Fruit fly (Drosophila melanogaster): ENCODE results near the gene Zip71B.

Gene Zip71B

DNA sequence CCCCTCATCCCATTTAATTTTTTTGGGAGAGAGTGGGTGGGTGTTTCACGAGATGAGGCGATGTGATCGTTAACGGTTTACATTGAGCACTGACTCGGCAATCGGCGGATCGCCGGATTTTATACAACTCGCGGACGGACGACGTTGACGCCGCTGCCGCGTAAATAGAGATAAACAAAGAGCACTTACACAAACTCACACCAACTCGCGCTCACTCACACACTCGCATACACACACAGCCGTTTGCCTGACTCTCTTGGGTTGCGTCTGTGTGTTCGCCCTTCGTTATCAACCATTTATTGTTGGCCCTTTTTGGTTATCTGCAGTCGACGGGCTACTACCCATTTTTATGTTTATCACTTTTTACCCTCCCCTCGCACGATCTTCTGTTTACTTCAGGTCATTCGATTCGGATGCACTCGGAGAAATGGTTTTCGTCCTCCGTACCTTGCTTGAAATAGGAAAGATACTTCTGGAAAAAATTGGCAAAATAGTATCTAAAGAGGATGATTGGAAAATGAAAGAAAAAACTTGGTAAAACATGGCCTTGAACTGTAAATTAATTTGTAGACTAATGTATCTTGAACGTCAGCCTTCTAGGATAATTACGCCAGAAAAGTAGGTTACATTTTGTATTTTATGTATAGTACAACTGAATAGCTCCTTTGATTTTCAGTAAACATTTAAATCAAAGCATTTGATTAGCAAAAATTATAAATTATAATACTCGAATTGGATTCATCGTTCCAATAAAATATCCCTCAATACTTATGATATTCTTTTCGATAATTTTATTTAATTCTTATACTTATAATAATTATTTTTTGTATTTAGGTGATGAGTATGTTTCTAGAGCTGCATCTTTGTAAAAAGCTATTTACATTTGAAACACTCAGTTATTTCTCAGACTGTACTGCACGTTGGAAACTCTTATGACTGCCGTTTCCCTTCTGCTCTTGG, 14.3 kb upstream of the Zip71B start (continued):
- TF ChIP-seq CG12942 (GFP tag; optimal IDR thresholded peaks at IDR 0.05) (peak; percentile 8), CG4328 (GFP tag; optimal IDR thresholded peaks at IDR 0.05) (no peak), CG17829 (tag; optimal IDR thresholded peaks at IDR 0.05) (peak; percentile 51), CG1529 (GFP tag; optimal IDR thresholded peaks at IDR 0.05) (peak; percentile 11), E2f2 (GFP tag; IDR thresholded peaks at IDR 0.05) (0 out of 2 replicates have a peak, but pooled peaks have one; percentile 29), CG8944 (GFP tag; optimal IDR thresholded peaks at IDR 0.05) (peak; percentile 42), CG10979 (tag; optimal IDR thresholded peaks at IDR 0.05) (peak; percentile 77), CG9727 (GFP tag; optimal IDR thresholded peaks at IDR 0.05) (peak; percentile 82), CG33213 (GFP tag; optimal IDR thresholded peaks at IDR 0.05) (no peak), Sox102F (GFP tag; optimal IDR thresholded peaks at IDR 0.05) (peak; percentile 52), mam (GFP tag; optimal IDR thresholded peaks at IDR 0.05) (no peak), Lhr (GFP tag; optimal IDR thresholded peaks at IDR 0.05) (no peak), corto (GFP tag; optimal IDR thresholded peaks at IDR 0.05) (no peak), crc (GFP tag; optimal IDR thresholded peaks at IDR 0.05) (no peak), CG10321 (GFP tag; IDR thresholded peaks at IDR 0.05) (no peak), CG14965 (GFP tag; optimal IDR thresholded peaks at IDR 0.05; ENCODE audit: borderline replicate concordance) (no peak), lilli (GFP tag; optimal IDR thresholded peaks at IDR 0.05) (no peak), CG17361 (GFP tag; IDR thresholded peaks at IDR 0.05) (peak; percentile 91), CG9932 (GFP tag; IDR thresholded peaks at IDR 0.05) (no peak), wek (GFP tag; optimal IDR thresholded peaks at IDR 0.05) (peak; percentile 10), H15 (GFP tag; IDR thresholded peaks at IDR 0.05) (peak; percentile 23; the same call in 1 of the 3 replicates), CG9797 (GFP tag; optimal IDR thresholded peaks at IDR 0.05) (no peak), CG1024 (GFP tag; IDR thresholded peaks at IDR 0.05) (0 out of 2 replicates have a peak, but pooled peaks have one; percentile 17), grn (GFP tag; optimal IDR thresholded peaks at IDR 0.05) (peak; percentile 80), Jarid2 (GFP tag; optimal IDR thresholded peaks at IDR 0.05) (peak; percentile 93), pan (optimal IDR thresholded peaks at IDR 0.05) (no peak), pan (GFP tag; optimal IDR thresholded peaks at IDR 0.05 in 1 of 2, IDR thresholded peaks at IDR 0.05 in 1 of 2) (no peak), CG2712 (tag; optimal IDR thresholded peaks at IDR 0.05) (peak; percentile 62), CG6813 (GFP tag; optimal IDR thresholded peaks at IDR 0.05) (peak; percentile 49), usp (GFP tag; optimal IDR thresholded peaks at IDR 0.05) (no peak), pros (GFP tag; optimal IDR thresholded peaks at IDR 0.05) (peak; percentile 83), CG16813 (GFP tag; IDR thresholded peaks at IDR 0.05; ENCODE audit: partially characterized antibody) (no peak; the same call in 2 of the 3 replicates), gsb (GFP tag; IDR thresholded peaks at IDR 0.05) (no peak), caup (GFP tag; optimal IDR thresholded peaks at IDR 0.05; ENCODE audit: severe bottlenecking) (no peak), nmo (GFP tag; optimal IDR thresholded peaks at IDR 0.05) (peak; percentile 73), Ets65A (GFP tag) (peak; percentile 90), gem (tag; optimal IDR thresholded peaks at IDR 0.05) (peak; percentile 64), CG6175 (GFP tag; IDR thresholded peaks at IDR 0.05) (no peak), p53 (GFP tag; optimal IDR thresholded peaks at IDR 0.05) (no peak), CG7372 (GFP tag; IDR thresholded peaks at IDR 0.05) (peak; percentile 11; the same call in 1 of the 2 replicates), chif (GFP tag; optimal IDR thresholded peaks at IDR 0.05) (peak in 1 of 2 experiments; percentile 59), CG18619 (GFP tag; optimal IDR thresholded peaks at IDR 0.05) (peak; percentile 53), nom (GFP tag; optimal IDR thresholded peaks at IDR 0.05) (peak; percentile 17), ems (GFP tag; optimal IDR thresholded peaks at IDR 0.05) (peak; percentile 29), Antp (GFP tag; optimal IDR thresholded peaks at IDR 0.05) (peak; percentile 37), eve (GFP tag; optimal IDR thresholded peaks at IDR 0.05) (peak in 1 of 2 experiments; percentile 59), row (GFP tag; IDR thresholded peaks at IDR 0.05) (peak; percentile 58; the same call in 2 of the 3 replicates), CHES-1-like (GFP tag; optimal IDR thresholded peaks at IDR 0.05) (peak; percentile 19)
